Fruit fly (Drosophila melanogaster) whole organism, adult: Measurements from ENCODE around the gene Cyp28d2.

ENCODE experiments used
- CG14711 ChIP-seq: fragments of 200-800 bp; sonication (Bioruptor generic); optimal IDR thresholded peaks from 2 replicates; lab custom pipeline; 2018; ENCODE audit warnings: missing biosample characterization, mild to moderate bottlenecking, missing genetic modification characterization, moderate library complexity
- CG1620 ChIP-seq: fragments of 200-800 bp; sonication (Bioruptor generic); optimal IDR thresholded peaks from 2 replicates; lab custom pipeline; 2016; ENCODE audit warnings: missing biosample characterization, missing genetic modification characterization
- CG5204 ChIP-seq: fragments of 200-800 bp; sonication (Bioruptor generic); optimal IDR thresholded peaks from 2 replicates; lab custom pipeline; 2016; ENCODE audit warnings: missing biosample characterization, missing genetic modification characterization
- kay ChIP-seq: fragments of 200-800 bp; sonication (Bioruptor generic); peaks from one replicate; lab custom pipeline; 2016; ENCODE audit warnings: missing biosample characterization, missing genetic modification characterization, borderline replicate concordance
- ovo ChIP-seq: fragments of 200-800 bp; sonication (Bioruptor generic); optimal IDR thresholded peaks from 2 replicates; lab custom pipeline; 2016; ENCODE audit warnings: missing biosample characterization, missing genetic modification characterization
- toe ChIP-seq: fragments of 200-800 bp; sonication (Bioruptor generic); optimal IDR thresholded peaks from 2 replicates; lab custom pipeline; 2016; ENCODE audit warnings: missing biosample characterization, missing genetic modification characterization

- TF ChIP-seq toe (GFP tag; lab: Kevin White, UChicago) (no peak), CG14711 (tag; lab: Kevin White, UChicago) (no peak), kay (no peak), CG5204 (GFP tag; lab: Kevin White, UChicago) (no peak), CG1620 (GFP tag; lab: Kevin White, UChicago) (no peak), ovo (GFP tag; lab: Kevin White, UChicago) (no peak)
Measured at dm6 chr2L:5247384-5247783, 40.3 kb downstream of the Cyp28d2 start.
